Fruit fly (Drosophila melanogaster) whole organism, embryonic: ENCODE results near the gene CG32117.

Source experiments
- C15 ChIP-seq: fragments of 200-800 bp; sonication (Bioruptor generic); IDR thresholded peaks from 3 replicates; pipeline ENCODE4 v1.3.6; 2022; ENCODE audit warnings: missing biosample characterization, missing genetic modification characterization
- CG10274 ChIP-seq: fragments of 200-800 bp; sonication (Bioruptor generic); optimal IDR thresholded peaks from 3 replicates; lab custom pipeline; 2017; ENCODE audit warnings: missing biosample characterization, mild to moderate bottlenecking, missing genetic modification characterization
- bbx ChIP-seq: fragments of 200-800 bp; sonication (Bioruptor generic); IDR thresholded peaks from 2 replicates; pipeline ENCODE4 v1.3.6; 2022; ENCODE audit warnings: missing biosample characterization, missing genetic modification characterization; ENCODE audit not compliant: partially characterized antibody
- vnd ChIP-seq: fragments of 200-800 bp; sonication (Bioruptor generic); IDR thresholded peaks from 3 replicates; pipeline ENCODE4 v1.3.6; 2022; ENCODE audit warnings: missing biosample characterization, missing genetic modification characterization; ENCODE audit not compliant: partially characterized antibody

- TF ChIP-seq C15 (GFP tag; lab: Robert Waterston, UW) (no peak), vnd (GFP tag; lab: Robert Waterston, UW) (no peak), bbx (GFP tag; lab: Robert Waterston, UW) (no peak), CG10274 (GFP tag; lab: Kevin White, UChicago) (no peak)
Measured at dm6 chr3L:12862820-12863219, 40.7 kb downstream of the CG32117 start, which contains the start of gene CG10943.
